Worm (Caenorhabditis elegans): ENCODE results near the gene pals-21.

DNA sequence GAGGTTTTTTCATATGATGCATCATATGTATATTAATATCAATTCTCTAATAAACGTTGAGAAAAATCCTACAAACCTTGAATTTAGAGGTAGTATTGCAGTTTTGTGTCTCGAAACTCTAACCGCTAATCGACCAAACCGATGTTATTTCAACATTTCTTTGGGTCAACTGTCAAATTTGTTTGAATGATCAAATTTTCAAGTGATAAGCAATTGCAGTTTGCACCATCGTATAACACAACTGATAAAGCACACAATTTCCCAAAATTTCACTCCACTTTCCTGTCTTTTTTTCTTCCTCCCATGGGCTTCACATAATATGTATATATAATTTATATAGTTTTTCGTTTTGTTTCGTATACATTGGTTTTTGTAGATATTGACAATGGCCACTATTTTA, 3.7 kb upstream of the pals-21 start, which contains the start of the genes fbxa-138 and Y82E9BR.5:
- TF ChIP-seq ztf-11 (tag; optimal IDR thresholded peaks at IDR 0.05), result no peak
- no peak for TF ChIP-seq ama-1 (optimal IDR thresholded peaks at IDR 0.05)
- no peak for TF ChIP-seq tbx-2 (tag; optimal IDR thresholded peaks at IDR 0.05)
- TF ChIP-seq lin-15B (tag; optimal IDR thresholded peaks at IDR 0.05), result no peak
- TF ChIP-seq zag-1 (tag; optimal IDR thresholded peaks at IDR 0.05), result no peak
- no peak for TF ChIP-seq ZK546.5 (tag; optimal IDR thresholded peaks at IDR 0.05)
- no peak for TF ChIP-seq nhr-11 (tag; optimal IDR thresholded peaks at IDR 0.05)
- TF ChIP-seq unc-62 (GFP tag; optimal IDR thresholded peaks at IDR 0.05), result no peak
- TF ChIP-seq egl-27 (tag; optimal IDR thresholded peaks at IDR 0.05), result no peak
- no peak for TF ChIP-seq unc-39 (tag; optimal IDR thresholded peaks at IDR 0.05)
- no peak for TF ChIP-seq nhr-28 (tag; optimal IDR thresholded peaks at IDR 0.05)
- TF ChIP-seq ceh-28 (tag; optimal IDR thresholded peaks at IDR 0.05), result no peak
